Fruit fly (Drosophila melanogaster): ENCODE measurements around the gene Smr.

Gene Smr

dm6 chrX:12754348-12754733, 11.9 kb upstream of the Smr start:
- peak; percentile 90 for TF ChIP-seq CG11504 (tag; optimal IDR thresholded peaks at IDR 0.05)
- peak; percentile 77 for TF ChIP-seq Blimp-1 (GFP tag; optimal IDR thresholded peaks at IDR 0.05)
- peak; percentile 96 for TF ChIP-seq CG14014 (GFP tag; IDR thresholded peaks at IDR 0.05)
- TF ChIP-seq Ets65A (GFP tag), result peak; percentile 95
- TF ChIP-seq CG1529 (GFP tag; optimal IDR thresholded peaks at IDR 0.05), result peak; percentile 69
- peak; percentile 61 for TF ChIP-seq CG8089 (GFP tag; optimal IDR thresholded peaks at IDR 0.05)
- peak; percentile 64 for TF ChIP-seq Camta (GFP tag; optimal IDR thresholded peaks at IDR 0.05)
- TF ChIP-seq lbe (GFP tag; optimal IDR thresholded peaks at IDR 0.05), result peak; percentile 95
- TF ChIP-seq CG6654 (GFP tag; optimal IDR thresholded peaks at IDR 0.05), result peak; percentile 76
- TF ChIP-seq CG14710 (tag; optimal IDR thresholded peaks at IDR 0.05), result peak; percentile 56
- peak; percentile 78 for TF ChIP-seq CG4360 (GFP tag; IDR thresholded peaks at IDR 0.05)
- TF ChIP-seq CG7987 (GFP tag; optimal IDR thresholded peaks at IDR 0.05), result no peak
- peak; percentile 87 for TF ChIP-seq nmo (GFP tag; optimal IDR thresholded peaks at IDR 0.05)
- TF ChIP-seq CG34376 (GFP tag; optimal IDR thresholded peaks at IDR 0.05), result peak; percentile 12
- TF ChIP-seq CG12155 (GFP tag; optimal IDR thresholded peaks at IDR 0.05), result peak; percentile 94
- peak; percentile 91 for TF ChIP-seq CG4404 (GFP tag; IDR thresholded peaks at IDR 0.05)
- TF ChIP-seq CG13123 (GFP tag; optimal IDR thresholded peaks at IDR 0.05), result peak; percentile 73
- no peak for TF ChIP-seq gfzf (GFP tag; optimal IDR thresholded peaks at IDR 0.05)
- peak; percentile 23 for TF ChIP-seq p53 (GFP tag; optimal IDR thresholded peaks at IDR 0.05)
- peak; percentile 92 for TF ChIP-seq CG9817 (tag; optimal IDR thresholded peaks at IDR 0.05)
- peak; percentile 91 for TF ChIP-seq HmgZ (tag; optimal IDR thresholded peaks at IDR 0.05)
- peak; percentile 34 for TF ChIP-seq Nf-YC (tag; optimal IDR thresholded peaks at IDR 0.05)
- peak; percentile 86 for TF ChIP-seq peb (GFP tag; IDR thresholded peaks at IDR 0.05)
- TF ChIP-seq CG17612 (GFP tag; IDR thresholded peaks at IDR 0.05), result peak; percentile 92
- TF ChIP-seq CG18011 (GFP tag; optimal IDR thresholded peaks at IDR 0.05), result peak; percentile 72
- peak; percentile 97 for TF ChIP-seq E2f1 (GFP tag; IDR thresholded peaks at IDR 0.05)
- TF ChIP-seq CG14860 (GFP tag; IDR thresholded peaks at IDR 0.05; ENCODE audit: partially characterized antibody), result no peak
- peak; percentile 92 for TF ChIP-seq Nf-YA (GFP tag; IDR thresholded peaks at IDR 0.05)
- TF ChIP-seq unc-4 (GFP tag; IDR thresholded peaks at IDR 0.05; ENCODE audit: partially characterized antibody), result no peak
- peak; percentile 40 for TF ChIP-seq Dref (GFP tag; IDR thresholded peaks at IDR 0.05)
- TF ChIP-seq jigr1 (GFP tag; IDR thresholded peaks at IDR 0.05), result peak; percentile 87; the same call in 2 of the 3 replicates
- peak; percentile 98 for TF ChIP-seq Rfx (GFP tag; IDR thresholded peaks at IDR 0.05)
- peak; percentile 88 for TF ChIP-seq CG6854 (GFP tag; optimal IDR thresholded peaks at IDR 0.05)
- TF ChIP-seq ara (GFP tag; IDR thresholded peaks at IDR 0.05), result peak; percentile 95
- TF ChIP-seq Sox100B (GFP tag; optimal IDR thresholded peaks at IDR 0.05), result peak; percentile 79
- no peak for TF ChIP-seq ftz-f1 (GFP tag; optimal IDR thresholded peaks at IDR 0.05)
- peak; percentile 84 for TF ChIP-seq CG18262 (tag; optimal IDR thresholded peaks at IDR 0.05)
- peak; percentile 86 for TF ChIP-seq CG7357 (GFP tag; IDR thresholded peaks at IDR 0.05)
- TF ChIP-seq Spps (tag; optimal IDR thresholded peaks at IDR 0.05), result peak; percentile 58
- peak; percentile 15 for TF ChIP-seq CG33557 (GFP tag; optimal IDR thresholded peaks at IDR 0.05)
- TF ChIP-seq D (optimal IDR thresholded peaks at IDR 0.05), result no peak
- peak; percentile 66 for TF ChIP-seq D (GFP tag; optimal IDR thresholded peaks at IDR 0.05)
- TF ChIP-seq hkb (optimal IDR thresholded peaks at IDR 0.05), result no peak
- peak; percentile 95 for TF ChIP-seq hkb (GFP tag; IDR thresholded peaks at IDR 0.05)
- peak; percentile 54 for TF ChIP-seq crc (GFP tag; optimal IDR thresholded peaks at IDR 0.05)
- TF ChIP-seq Opbp (GFP tag; IDR thresholded peaks at IDR 0.05; ENCODE audit: partially characterized antibody), result no peak
- peak; percentile 98 for TF ChIP-seq row (GFP tag; IDR thresholded peaks at IDR 0.05)
- TF ChIP-seq CG11093 (GFP tag; IDR thresholded peaks at IDR 0.05), result peak; percentile 91
- TF ChIP-seq sqz (GFP tag; optimal IDR thresholded peaks at IDR 0.05), result no peak
- TF ChIP-seq jumu (GFP tag; optimal IDR thresholded peaks at IDR 0.05), result peak; percentile 68
- peak; percentile 82 for TF ChIP-seq CG12299 (tag; optimal IDR thresholded peaks at IDR 0.05)
- peak; percentile 57 for TF ChIP-seq CG3065 (GFP tag; optimal IDR thresholded peaks at IDR 0.05)
